Worm (Caenorhabditis elegans): Measurements from ENCODE around the gene F32D8.8.

DNA sequence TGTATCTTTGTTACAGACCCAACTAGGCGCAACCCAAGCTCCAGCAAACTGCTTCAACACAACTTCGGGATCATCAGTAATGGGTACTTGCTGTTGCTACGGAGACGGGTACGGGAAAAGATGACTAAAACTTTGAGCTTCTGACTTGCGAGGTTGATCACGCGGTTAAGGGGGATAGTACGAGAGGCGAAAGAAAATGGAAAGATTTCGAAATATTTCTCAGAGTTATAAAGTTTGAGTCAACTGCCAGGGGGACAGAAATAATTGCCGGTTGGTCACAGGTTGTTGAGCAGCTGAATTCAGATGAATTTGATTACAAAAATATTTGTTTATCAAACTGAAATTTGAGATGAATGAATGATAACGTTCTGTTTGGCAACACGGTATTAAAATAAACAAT lies 23.1 kb upstream of the F32D8.8 start:
- TF ChIP-seq ztf-23 (GFP tag; IDR thresholded peaks at IDR 0.05), result no peak
- no peak for TF ChIP-seq med-1 (GFP tag; optimal IDR thresholded peaks at IDR 0.05; ENCODE audit: insufficient read depth)

Measured in whole organism, midembryonic.